Fruit fly (Drosophila melanogaster): ENCODE results near the gene CG4199.

DNA sequence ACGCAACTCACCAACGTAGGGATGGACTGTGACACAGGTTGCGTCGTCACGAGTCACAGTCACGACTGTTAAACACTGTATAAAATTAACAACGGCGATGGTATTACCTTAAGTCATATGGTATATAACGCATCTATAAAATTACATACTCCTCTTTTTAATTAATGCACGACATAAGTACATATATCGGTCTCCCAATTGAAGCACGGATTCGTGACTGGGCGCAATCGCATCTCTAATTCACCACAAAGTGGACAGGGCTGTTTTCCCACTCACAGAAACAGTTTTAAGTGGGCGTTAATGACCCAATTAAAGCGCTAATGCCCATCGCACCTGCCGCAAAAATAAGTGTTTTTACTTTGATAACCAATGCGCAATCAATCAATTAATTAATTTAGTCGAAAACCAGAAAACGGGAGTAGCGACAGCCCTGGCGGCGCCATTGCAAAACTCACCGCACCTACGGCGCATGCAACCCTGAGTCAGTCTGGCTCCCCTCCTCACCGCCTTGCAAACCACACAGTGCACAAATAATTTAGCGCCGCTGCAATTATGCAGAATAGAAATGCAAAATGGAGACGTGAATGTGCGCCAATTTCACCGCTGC lies 31.9 kb downstream of the CG4199 start, which contains the start of gene CG4313:
- TF ChIP-seq EcR (GFP tag; optimal IDR thresholded peaks at IDR 0.05) (no peak), Pif1B (GFP tag; optimal IDR thresholded peaks at IDR 0.05) (peak; percentile 42), D1 (tag; optimal IDR thresholded peaks at IDR 0.05) (no peak), CG17806 (tag; optimal IDR thresholded peaks at IDR 0.05) (peak; percentile 58), CG10348 (GFP tag; IDR thresholded peaks at IDR 0.05) (no peak), CG12605 (GFP tag; IDR thresholded peaks at IDR 0.05) (no peak), CG4496 (GFP tag; IDR thresholded peaks at IDR 0.05) (peak; percentile 63; the same call in 2 of the 3 replicates), CG32121 (GFP tag; IDR thresholded peaks at IDR 0.05) (no peak), CG9948 (tag; optimal IDR thresholded peaks at IDR 0.05) (peak; percentile 50)

All from whole organism, pupa.